Fruit fly (Drosophila melanogaster) S2 (cell line): ENCODE measurements around the gene PolrMT.

ENCODE experiments used
- CG8478 ChIP-seq: fragments of >200 bp; optimal IDR thresholded peaks from 2 replicates; lab custom pipeline; 2018
- CTCF ChIP-seq, 2 experiments: fragments of >200 bp; optimal IDR thresholded peaks; 2 replicates each; lab custom pipeline; 2018

Gene PolrMT

dm6 chr2L:1070941-1071340 lies 37.2 kb downstream of the PolrMT start:
- TF ChIP-seq CTCF (optimal IDR thresholded peaks at IDR 0.05; lab: Kevin White, UChicago): no peak
- no peak for TF ChIP-seq CG8478

dm6 chr2L:1070332-1070731 lies 37.8 kb downstream of the PolrMT start:
- TF ChIP-seq CG8478 (no peak), CTCF (optimal IDR thresholded peaks at IDR 0.05; lab: Kevin White, UChicago) (no peak)

DNA sequence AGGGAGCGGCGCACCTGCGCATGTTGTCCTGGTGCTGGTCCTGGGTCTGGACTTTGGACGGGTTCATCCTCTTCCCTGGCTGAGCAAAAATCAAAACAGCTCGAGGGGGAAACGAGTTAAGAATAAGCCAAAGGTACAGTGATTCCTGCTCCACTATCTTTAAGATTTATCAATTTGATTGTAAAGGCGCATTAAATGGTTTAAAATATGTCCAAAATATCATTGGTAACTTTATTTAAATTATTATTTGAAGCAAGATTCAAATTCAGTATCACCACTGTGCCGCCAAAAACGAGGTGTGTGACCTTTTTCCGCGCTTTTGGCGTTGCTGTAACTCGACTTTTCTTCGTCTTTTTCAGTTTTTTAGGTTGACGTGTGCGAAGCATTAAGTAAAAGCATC lies 38.7 kb downstream of the PolrMT start:
- TF ChIP-seq CTCF (optimal IDR thresholded peaks at IDR 0.05; lab: Kevin White, UChicago) (no peak), CG8478 (no peak)

DNA sequence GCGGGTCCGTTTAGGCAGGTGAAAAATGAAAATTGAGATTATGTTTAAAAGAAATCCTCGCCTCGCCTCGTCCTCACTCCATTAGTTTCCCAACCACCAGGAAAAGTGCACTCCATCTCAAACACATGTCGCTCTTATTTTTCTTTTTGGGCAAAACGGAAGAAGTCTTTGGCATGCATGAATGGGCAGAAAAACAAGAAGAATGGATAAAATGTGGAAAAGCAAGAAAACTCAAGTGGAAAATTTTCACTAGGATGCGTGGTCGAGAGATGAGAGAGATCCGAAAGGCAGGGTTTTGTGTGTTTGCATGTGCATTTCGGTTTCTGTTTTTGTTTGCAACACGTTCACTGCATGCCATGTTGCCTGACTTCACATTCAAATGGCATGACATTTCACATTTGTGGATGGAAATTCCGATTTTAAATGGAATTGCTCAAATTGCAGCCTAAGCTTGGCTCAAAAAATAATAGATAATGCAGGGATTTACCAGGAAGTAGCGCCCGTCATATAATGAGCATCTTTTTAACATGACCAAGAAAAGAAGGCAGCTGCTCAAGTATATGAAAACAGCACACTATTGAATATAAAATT lies 39.6 kb downstream of the PolrMT start:
- no peak for TF ChIP-seq CG8478
- TF ChIP-seq CTCF (optimal IDR thresholded peaks at IDR 0.05; lab: Kevin White, UChicago): no peak

DNA sequence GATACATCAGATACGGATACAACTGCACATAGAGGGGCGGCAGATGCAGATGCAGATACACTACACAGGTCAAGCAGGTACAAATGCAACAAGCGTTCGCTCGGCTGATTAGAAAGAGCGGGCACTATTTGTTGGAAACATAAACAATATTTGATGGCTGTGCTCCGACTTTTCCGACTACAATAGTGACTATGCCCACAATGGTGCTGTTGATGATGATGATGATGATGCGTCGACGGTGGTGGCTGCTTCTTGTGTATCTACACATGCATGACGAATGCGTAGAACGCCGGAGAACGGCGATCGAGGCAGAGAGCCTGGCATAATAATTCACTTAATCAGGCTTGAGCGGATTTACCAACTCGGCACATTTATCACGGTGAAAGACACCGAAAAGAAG lies 40.2 kb downstream of the PolrMT start:
- TF ChIP-seq CTCF (optimal IDR thresholded peaks at IDR 0.05; lab: Kevin White, UChicago) (no peak), CG8478 (no peak)

DNA sequence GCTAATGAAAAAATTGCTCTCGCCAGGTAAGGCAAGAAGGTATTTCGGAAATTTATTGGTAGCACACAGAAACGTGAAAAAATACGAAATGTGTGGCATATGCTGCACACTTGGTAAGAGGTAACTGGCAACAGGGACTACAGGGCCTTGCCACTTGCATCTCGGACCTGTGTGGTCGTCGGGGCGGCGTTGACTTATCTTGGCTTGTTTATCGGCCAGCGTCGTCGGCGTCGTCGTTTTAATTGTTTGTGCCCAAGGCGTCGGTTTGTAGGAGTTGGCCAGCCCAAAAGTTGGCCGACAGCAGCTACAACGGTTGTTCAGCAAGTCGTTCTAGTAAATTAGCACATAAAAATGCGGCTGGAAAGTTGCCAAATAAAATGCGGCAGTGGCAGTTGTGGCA lies 41.8 kb downstream of the PolrMT start:
- TF ChIP-seq CG8478: no peak
- TF ChIP-seq CTCF (optimal IDR thresholded peaks at IDR 0.05; lab: Kevin White, UChicago): no peak

dm6 chr2L:1065038-1065437 lies 43.1 kb downstream of the PolrMT start:
- TF ChIP-seq CG8478 (no peak), CTCF (optimal IDR thresholded peaks at IDR 0.05; lab: Kevin White, UChicago) (no peak)

dm6 chr2L:1064544-1064943 lies 43.6 kb downstream of the PolrMT start:
- no peak for TF ChIP-seq CG8478
- TF ChIP-seq CTCF (optimal IDR thresholded peaks at IDR 0.05; lab: Kevin White, UChicago): no peak

- TF ChIP-seq CG8478 (no peak), CTCF (optimal IDR thresholded peaks at IDR 0.05; lab: Kevin White, UChicago) (no peak)
Observed at dm6 chr2L:1063695-1064094, 44.5 kb downstream of the PolrMT start.

DNA sequence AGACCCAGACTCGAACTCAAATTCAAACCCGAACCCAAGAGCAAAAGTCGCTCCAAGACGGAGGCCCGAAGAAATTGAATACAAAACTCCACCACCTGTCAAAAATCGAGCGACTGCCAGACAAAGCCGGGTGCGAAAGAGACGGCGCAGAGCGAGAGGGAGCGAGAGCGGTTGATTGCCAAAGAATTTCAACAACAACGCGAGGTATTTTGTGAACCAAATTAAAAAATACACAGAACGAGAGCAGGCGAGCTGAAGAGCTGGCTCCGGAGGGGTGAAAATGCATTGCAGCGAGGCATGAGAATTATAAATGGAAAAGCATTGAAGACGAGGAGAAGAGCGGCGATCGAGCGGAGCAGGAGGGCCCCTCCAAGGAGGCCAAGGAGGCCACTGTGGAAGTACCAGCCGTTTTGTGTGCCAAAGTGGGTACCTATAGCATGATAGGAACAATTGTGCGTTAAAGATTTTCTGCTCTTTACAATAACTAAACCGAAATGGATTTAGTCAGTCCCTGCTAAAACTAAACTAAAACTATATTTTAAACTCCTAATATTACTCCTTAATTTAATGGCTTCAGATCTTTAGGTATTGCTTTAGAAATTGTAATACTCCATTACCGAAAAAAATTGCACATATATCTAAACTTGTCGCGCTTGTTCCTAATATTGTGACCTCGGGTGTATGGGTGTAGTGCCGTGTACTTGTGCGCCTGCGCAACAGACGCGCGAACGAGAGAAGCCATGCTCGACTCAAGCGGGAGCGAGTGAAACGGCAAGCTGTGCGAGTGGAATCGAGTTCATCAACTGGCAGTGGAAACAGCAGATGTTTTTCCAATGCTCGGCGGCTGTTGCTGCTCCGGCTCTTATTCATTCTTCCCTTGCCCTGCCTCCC lies 45.5 kb downstream of the PolrMT start:
- no peak for TF ChIP-seq CG8478
- no peak for TF ChIP-seq CTCF (optimal IDR thresholded peaks at IDR 0.05; lab: Kevin White, UChicago)

- TF ChIP-seq CG8478: no peak
- no peak for TF ChIP-seq CTCF (optimal IDR thresholded peaks at IDR 0.05; lab: Kevin White, UChicago)
Observed at dm6 chr2L:1057513-1057912, 50.7 kb downstream of the PolrMT start.

dm6 chr2L:1056631-1057030 lies 51.5 kb downstream of the PolrMT start:
- TF ChIP-seq CTCF (optimal IDR thresholded peaks at IDR 0.05; lab: Kevin White, UChicago) (no peak), CG8478 (no peak)
